Fruit fly (Drosophila melanogaster) whole organism, embryonic: ENCODE results near the gene ihog.

Experiments used
- Ada2b ChIP-seq: fragments of 200-800 bp; sonication (Bioruptor generic); IDR thresholded peaks from 2 replicates; pipeline ENCODE4 v1.3.6; 2022; ENCODE audit warnings: missing biosample characterization, missing genetic modification characterization
- Adf1 ChIP-seq: fragments of 200-800 bp; sonication (Bioruptor generic); IDR thresholded peaks from 2 replicates; pipeline ENCODE4 v1.3.6; 2022; ENCODE audit warnings: missing biosample characterization, missing genetic modification characterization
- B-H2 ChIP-seq: fragments of 200-800 bp; sonication (Bioruptor generic); optimal IDR thresholded peaks from 2 replicates; lab custom pipeline; 2018; ENCODE audit warnings: missing biosample characterization, mild to moderate bottlenecking, missing genetic modification characterization
- CG10274 ChIP-seq: fragments of 200-800 bp; sonication (Bioruptor generic); optimal IDR thresholded peaks from 3 replicates; lab custom pipeline; 2017; ENCODE audit warnings: missing biosample characterization, mild to moderate bottlenecking, missing genetic modification characterization
- CG10321 ChIP-seq: fragments of 200-800 bp; sonication (Bioruptor generic); IDR thresholded peaks from 2 replicates; pipeline ENCODE4 v1.3.6; 2022; ENCODE audit warnings: missing biosample characterization, missing genetic modification characterization
- CG10431 ChIP-seq: fragments of 200-800 bp; sonication (Bioruptor generic); optimal IDR thresholded peaks from 3 replicates; lab custom pipeline; 2018; ENCODE audit warnings: missing biosample characterization, mild to moderate bottlenecking, missing genetic modification characterization
- CG10654 ChIP-seq: fragments of 200-800 bp; sonication (Bioruptor generic); optimal IDR thresholded peaks from 2 replicates; lab custom pipeline; 2016; ENCODE audit warnings: missing biosample characterization, missing genetic modification characterization
- CG11398 ChIP-seq: fragments of 200-800 bp; sonication (Bioruptor generic); optimal IDR thresholded peaks from 2 replicates; lab custom pipeline; 2016; ENCODE audit warnings: missing biosample characterization, missing genetic modification characterization
- CG12104 ChIP-seq: fragments of 200-800 bp; sonication (Bioruptor generic); optimal IDR thresholded peaks from 3 replicates; lab custom pipeline; 2016; ENCODE audit warnings: missing biosample characterization, missing genetic modification characterization
- CG13775 ChIP-seq: fragments of 200-800 bp; sonication (Bioruptor generic); optimal IDR thresholded peaks from 3 replicates; lab custom pipeline; 2017; ENCODE audit warnings: missing biosample characterization, mild to moderate bottlenecking, missing genetic modification characterization
- CG15601 ChIP-seq: fragments of 200-800 bp; sonication (Bioruptor generic); optimal IDR thresholded peaks from 3 replicates; lab custom pipeline; 2019; ENCODE audit warnings: missing biosample characterization, mild to moderate bottlenecking, missing genetic modification characterization, moderate library complexity
- CG1602 ChIP-seq: fragments of 200-800 bp; sonication (Bioruptor generic); optimal IDR thresholded peaks from 3 replicates; lab custom pipeline; 2016; ENCODE audit warnings: missing biosample characterization, missing genetic modification characterization
- CG17186 ChIP-seq: fragments of 200-800 bp; sonication (Bioruptor generic); optimal IDR thresholded peaks from 3 replicates; lab custom pipeline; 2017; ENCODE audit warnings: missing biosample characterization, missing genetic modification reagents, missing genetic modification characterization
- CG2199 ChIP-seq: fragments of 200-800 bp; sonication (Bioruptor generic); IDR thresholded peaks from 3 replicates; pipeline ENCODE4 v1.3.6; 2022; ENCODE audit warnings: missing biosample characterization, missing genetic modification characterization
- CG31441 ChIP-seq: fragments of 200-800 bp; sonication (Bioruptor generic); IDR thresholded peaks from 2 replicates; pipeline ENCODE4 v1.3.6; 2022; ENCODE audit warnings: missing biosample characterization, missing genetic modification characterization
- CG3281 ChIP-seq: fragments of 200-800 bp; sonication (Bioruptor generic); optimal IDR thresholded peaks from 3 replicates; lab custom pipeline; 2017; ENCODE audit warnings: missing biosample characterization, mild to moderate bottlenecking, missing genetic modification characterization
- CG4820 ChIP-seq: fragments of 200-800 bp; sonication (Bioruptor generic); optimal IDR thresholded peaks from 3 replicates; lab custom pipeline; 2016; ENCODE audit warnings: missing biosample characterization, missing genetic modification characterization
- CG6791 ChIP-seq: fragments of 200-800 bp; sonication (Bioruptor generic); IDR thresholded peaks from 3 replicates; pipeline ENCODE4 v1.3.6; 2022; ENCODE audit warnings: missing biosample characterization, missing genetic modification characterization; ENCODE audit not compliant: partially characterized antibody
- CG7271 ChIP-seq: fragments of 200-800 bp; sonication (Bioruptor generic); optimal IDR thresholded peaks from 2 replicates; lab custom pipeline; 2018; ENCODE audit warnings: missing biosample characterization, mild to moderate bottlenecking, missing genetic modification characterization, moderate library complexity
- CG8359 ChIP-seq: fragments of 200-800 bp; sonication (Bioruptor generic); optimal IDR thresholded peaks from 2 replicates; lab custom pipeline; 2017; ENCODE audit warnings: missing biosample characterization, mild to moderate bottlenecking, missing genetic modification characterization, borderline replicate concordance
- CG9932 ChIP-seq: fragments of 200-800 bp; sonication (Bioruptor generic); IDR thresholded peaks from 2 replicates; pipeline ENCODE4 v1.3.6; 2022; ENCODE audit warnings: missing biosample characterization, missing genetic modification characterization
- Camta ChIP-seq: fragments of 200-800 bp; sonication (Bioruptor generic); optimal IDR thresholded peaks from 2 replicates; lab custom pipeline; 2016; ENCODE audit warnings: missing biosample characterization, missing genetic modification characterization
- D19B ChIP-seq: fragments of 200-800 bp; sonication (Bioruptor generic); optimal IDR thresholded peaks from 2 replicates; lab custom pipeline; 2017; ENCODE audit warnings: missing biosample characterization, mild to moderate bottlenecking, missing genetic modification characterization
- Ets97D ChIP-seq: fragments of 200-800 bp; sonication (Bioruptor generic); optimal IDR thresholded peaks from 3 replicates; lab custom pipeline; 2016; ENCODE audit warnings: missing biosample characterization, missing genetic modification characterization
- Jarid2 ChIP-seq: fragments of 200-800 bp; sonication (Bioruptor generic); optimal IDR thresholded peaks from 3 replicates; lab custom pipeline; 2017; ENCODE audit warnings: mild to moderate bottlenecking, missing biosample characterization, missing genetic modification reagents, missing genetic modification characterization
- Lpt ChIP-seq: fragments of >200 bp; optimal IDR thresholded peaks from 2 replicates; lab custom pipeline; 2018; ENCODE audit warnings: missing biosample characterization, missing genetic modification characterization
- Max ChIP-seq: fragments of 200-800 bp; sonication (Bioruptor generic); optimal IDR thresholded peaks from 2 replicates; lab custom pipeline; 2016; ENCODE audit warnings: missing biosample characterization, mild to moderate bottlenecking, missing genetic modification characterization
- Meics ChIP-seq: fragments of 200-800 bp; sonication (Bioruptor generic); optimal IDR thresholded peaks from 2 replicates; lab custom pipeline; 2017; ENCODE audit warnings: missing biosample characterization, mild to moderate bottlenecking, missing genetic modification characterization
- Oaz ChIP-seq: fragments of 200-800 bp; sonication (Bioruptor generic); IDR thresholded peaks from 2 replicates; pipeline ENCODE4 v1.3.6; 2022; ENCODE audit warnings: missing biosample characterization, missing genetic modification characterization
- Trl ChIP-seq, 3 experiments: fragments of >200 bp in 2 of 3; fragments of 200-800 bp in 1 of 3; sonication (Bioruptor generic) in 1 of 3; optimal IDR thresholded peaks; 2 replicates in 1 of 3; 3 replicates in 2 of 3; lab custom pipeline; 2016 to 2017; ENCODE audit warnings: missing biosample characterization in 1 of 3, missing genetic modification characterization in 1 of 3
- chinmo ChIP-seq: fragments of 200-800 bp; sonication (Bioruptor generic); IDR thresholded peaks from 4 replicates; pipeline ENCODE4 v1.3.6; 2022; ENCODE audit warnings: missing biosample characterization, missing genetic modification characterization; ENCODE audit not compliant: partially characterized antibody
- chm ChIP-seq: fragments of 200-800 bp; sonication (Bioruptor generic); IDR thresholded peaks from 2 replicates; pipeline ENCODE4 v1.3.6; 2022; ENCODE audit warnings: missing biosample characterization, missing genetic modification characterization
- cwo ChIP-seq: fragments of 200-800 bp; sonication (Bioruptor generic); optimal IDR thresholded peaks from 3 replicates; lab custom pipeline; 2017; ENCODE audit warnings: missing biosample characterization, missing genetic modification characterization, mild to moderate bottlenecking, moderate library complexity, missing genetic modification reagents
- emc ChIP-seq: fragments of 200-800 bp; sonication (Bioruptor generic); optimal IDR thresholded peaks from 2 replicates; lab custom pipeline; 2016; ENCODE audit warnings: missing biosample characterization, missing genetic modification characterization
- ewg ChIP-seq: fragments of 200-800 bp; sonication (Bioruptor generic); optimal IDR thresholded peaks from 3 replicates; lab custom pipeline; 2017; ENCODE audit warnings: mild to moderate bottlenecking, missing biosample characterization, missing genetic modification reagents, missing genetic modification characterization
- gfzf ChIP-seq: fragments of 200-800 bp; sonication (Bioruptor generic); optimal IDR thresholded peaks from 2 replicates; lab custom pipeline; 2016; ENCODE audit warnings: missing biosample characterization, mild to moderate bottlenecking, missing genetic modification characterization, moderate library complexity
- inv ChIP-seq: fragments of 200-800 bp; sonication (Bioruptor generic); IDR thresholded peaks from 2 replicates; pipeline ENCODE4 v1.3.6; 2022; ENCODE audit warnings: missing biosample characterization, missing genetic modification characterization; ENCODE audit not compliant: partially characterized antibody
- jigr1 ChIP-seq: fragments of 200-800 bp; sonication (Bioruptor generic); IDR thresholded peaks from 3 replicates; pipeline ENCODE4 v1.3.6; 2022; ENCODE audit warnings: missing biosample characterization, missing genetic modification characterization
- knrl ChIP-seq: fragments of 200-800 bp; sonication (Bioruptor generic); IDR thresholded peaks from 3 replicates; pipeline ENCODE4 v1.3.6; 2022; ENCODE audit warnings: missing biosample characterization, missing genetic modification characterization; ENCODE audit not compliant: partially characterized antibody
- lov ChIP-seq, 2 experiments: fragments of 200-800 bp in 1 of 2; fragments of >200 bp in 1 of 2; sonication (Bioruptor generic) in 1 of 2; IDR thresholded peaks in 1 of 2; optimal IDR thresholded peaks in 1 of 2; 2 replicates in 1 of 2; 3 replicates in 1 of 2; pipeline versions ENCODE4 v1.3.6 to Lab custom; 2017 to 2022; ENCODE audit warnings: missing biosample characterization in 1 of 2, missing genetic modification characterization in 1 of 2
- nmo ChIP-seq: fragments of 200-800 bp; sonication (Bioruptor generic); optimal IDR thresholded peaks from 2 replicates; lab custom pipeline; 2018; ENCODE audit warnings: missing biosample characterization, mild to moderate bottlenecking, missing genetic modification characterization, moderate library complexity
- org-1 ChIP-seq: fragments of 200-800 bp; sonication (Bioruptor generic); optimal IDR thresholded peaks from 2 replicates; lab custom pipeline; 2017; ENCODE audit warnings: missing biosample characterization, missing genetic modification characterization
- pfk ChIP-seq: fragments of 200-800 bp; sonication (Bioruptor generic); optimal IDR thresholded peaks from 2 replicates; lab custom pipeline; 2018; ENCODE audit warnings: missing biosample characterization, mild to moderate bottlenecking, missing genetic modification characterization, moderate library complexity
- run ChIP-seq: fragments of 200-800 bp; sonication (Bioruptor generic); optimal IDR thresholded peaks from 3 replicates; lab custom pipeline; 2018; ENCODE audit warnings: missing biosample characterization, mild to moderate bottlenecking, missing genetic modification characterization
- sd ChIP-seq: fragments of 200-800 bp; sonication (Bioruptor generic); optimal IDR thresholded peaks from 3 replicates; lab custom pipeline; 2018; ENCODE audit warnings: missing biosample characterization, mild to moderate bottlenecking, missing genetic modification characterization, moderate library complexity
- stc ChIP-seq: fragments of 200-800 bp; sonication (Bioruptor generic); IDR thresholded peaks from 2 replicates; pipeline ENCODE4 v1.3.6; 2022; ENCODE audit warnings: missing biosample characterization, missing genetic modification characterization
- unc-4 ChIP-seq: fragments of 200-800 bp; sonication (Bioruptor generic); IDR thresholded peaks from 2 replicates; pipeline ENCODE4 v1.3.6; 2022; ENCODE audit warnings: missing biosample characterization, missing genetic modification characterization; ENCODE audit not compliant: partially characterized antibody
- wor ChIP-seq: fragments of 200-800 bp; sonication (Bioruptor generic); IDR thresholded peaks from 2 replicates; pipeline ENCODE4 v1.3.6; 2022; ENCODE audit warnings: missing biosample characterization, missing genetic modification characterization

Gene ihog

dm6 chr2L:6918517-6919202 is 29.9 kb downstream of the ihog start, which contains the start of gene nop5 (continued):
- no peak for TF ChIP-seq chinmo (GFP tag; lab: Robert Waterston, UW)
- peak; percentile 83 for TF ChIP-seq Meics (GFP tag; lab: Kevin White, UChicago)
- TF ChIP-seq CG10321 = no peak
- no peak for TF ChIP-seq wor (GFP tag; lab: Robert Waterston, UW)
- peak; percentile 34 for TF ChIP-seq CG4820 (GFP tag; lab: Kevin White, UChicago)
- TF ChIP-seq CG10654 (GFP tag; lab: Kevin White, UChicago) = peak; percentile 35
- peak; percentile 34 for TF ChIP-seq Ets97D
- TF ChIP-seq pfk = peak; percentile 15
- TF ChIP-seq CG2199 (GFP tag; lab: Robert Waterston, UW) = no peak
- 0 out of 3 replicates have a peak, but pooled peaks have one; percentile 31 for TF ChIP-seq CG6791 (GFP tag; lab: Robert Waterston, UW)
- TF ChIP-seq CG10274 = peak; percentile 3
- TF ChIP-seq CG1602 = peak; percentile 47
- no peak for TF ChIP-seq Trl (optimal IDR thresholded peaks at IDR 0.05; lab: Kevin White, UChicago)
- TF ChIP-seq Trl (GFP tag; optimal IDR thresholded peaks at IDR 0.05; lab: Kevin White, UChicago) = no peak
- TF ChIP-seq CG7271 (tag; lab: Kevin White, UChicago) = no peak
- TF ChIP-seq Camta (GFP tag; lab: Kevin White, UChicago) = no peak
- TF ChIP-seq B-H2 (GFP tag; lab: Kevin White, UChicago) = peak; percentile 72
- TF ChIP-seq Lpt = no peak
- TF ChIP-seq CG9932 (GFP tag; lab: Robert Waterston, UW) = peak; percentile 46; the same call in 1 of the 2 replicates
- TF ChIP-seq knrl = no peak
- no peak for TF ChIP-seq Ada2b (GFP tag; lab: Robert Waterston, UW)
- TF ChIP-seq CG15601 = peak; percentile 65
- no peak for TF ChIP-seq Oaz (GFP tag; lab: Robert Waterston, UW)
- no peak for TF ChIP-seq ewg
- peak; percentile 34 for TF ChIP-seq org-1
- peak; percentile 44 for TF ChIP-seq sd
- no peak for TF ChIP-seq unc-4 (GFP tag; lab: Robert Waterston, UW)
- no peak for TF ChIP-seq stc (GFP tag; lab: Robert Waterston, UW)
- no peak for TF ChIP-seq inv (GFP tag; lab: Robert Waterston, UW)
- TF ChIP-seq chm (GFP tag; lab: Robert Waterston, UW) = no peak
- peak; percentile 84 for TF ChIP-seq CG3281 (GFP tag; lab: Kevin White, UChicago)
- no peak for TF ChIP-seq Adf1 (GFP tag; lab: Robert Waterston, UW)
- peak; percentile 60 for TF ChIP-seq Max (GFP tag; lab: Kevin White, UChicago)
- TF ChIP-seq lov (optimal IDR thresholded peaks at IDR 0.05; lab: Kevin White, UChicago) = no peak
- no peak for TF ChIP-seq lov (GFP tag; IDR thresholded peaks at IDR 0.05; lab: Robert Waterston, UW)
- TF ChIP-seq nmo (GFP tag; lab: Kevin White, UChicago) = peak; percentile 81
- peak; percentile 20 for TF ChIP-seq CG8359 (GFP tag; lab: Kevin White, UChicago)
- TF ChIP-seq CG31441 (GFP tag; lab: Robert Waterston, UW) = peak; percentile 12; the same call in 1 of the 2 replicates
- no peak for TF ChIP-seq Jarid2
- peak; percentile 81 for TF ChIP-seq CG10431 (GFP tag; lab: Kevin White, UChicago)
- TF ChIP-seq D19B = peak; percentile 99
- no peak for TF ChIP-seq jigr1 (GFP tag; lab: Robert Waterston, UW)
- TF ChIP-seq CG17186 (GFP tag; lab: Kevin White, UChicago) = peak; percentile 99
- TF ChIP-seq cwo = peak; percentile 88
- no peak for TF ChIP-seq gfzf (GFP tag; lab: Kevin White, UChicago)
- no peak for TF ChIP-seq CG11398 (GFP tag; lab: Kevin White, UChicago)
- TF ChIP-seq CG12104 (GFP tag; lab: Kevin White, UChicago) = peak; percentile 63
- TF ChIP-seq CG13775 = peak; percentile 73
- no peak for TF ChIP-seq emc (GFP tag; lab: Kevin White, UChicago)
- TF ChIP-seq run (tag; lab: Kevin White, UChicago) = no peak
